Worm (Caenorhabditis elegans) whole organism, young adult: ENCODE results near the gene C37H5.5.
A peak's percentile ranks its signal among the peaks of the same experiment; 100 is the strongest.

Source experiments
- B0019.2 ChIP-seq: fragments of 200-800 bp; sonication (Bioruptor generic); conservative IDR thresholded peaks from 2 replicates; pipeline ENCODE4 v1.3.6; 2022; ENCODE audit warnings: missing genetic modification reagents, missing genetic modification characterization, missing compliant biosample characterization
- B0035.1 ChIP-seq: sonication (generic microtip); optimal IDR thresholded peaks from 2 replicates; lab custom pipeline; 2016; ENCODE audit warnings: missing genetic modification characterization, mild to moderate bottlenecking, missing compliant biosample characterization, missing genotype, missing genetic modification reagents
- C06A6.2 ChIP-seq: fragments of 200-800 bp; sonication (Bioruptor generic); conservative IDR thresholded peaks from 2 replicates; pipeline ENCODE4 v1.3.6; 2022; ENCODE audit warnings: missing genetic modification characterization, missing compliant biosample characterization
- C17E4.6 ChIP-seq: fragments of 200-800 bp; sonication (Bioruptor generic); IDR thresholded peaks from 2 replicates; pipeline ENCODE4 v1.3.6; 2022; ENCODE audit warnings: missing genetic modification reagents, missing genetic modification characterization, missing compliant biosample characterization
- F37B4.10 ChIP-seq: fragments of 200-800 bp; sonication (Bioruptor generic); IDR thresholded peaks from 2 replicates; pipeline ENCODE4 v1.3.6; 2022; ENCODE audit warnings: missing genetic modification characterization, missing compliant biosample characterization
- F55B11.4 ChIP-seq: sonication (generic microtip); optimal IDR thresholded peaks from 2 replicates; lab custom pipeline; 2016; ENCODE audit warnings: missing compliant biosample characterization, missing genetic modification characterization, borderline replicate concordance; ENCODE audit not compliant: insufficient read depth
- T07F8.4 ChIP-seq: sonication (generic microtip); optimal IDR thresholded peaks from 2 replicates; lab custom pipeline; 2016; ENCODE audit warnings: mild to moderate bottlenecking, missing genetic modification characterization, moderate library complexity, missing compliant biosample characterization
- T26A5.8 ChIP-seq: sonication (generic microtip); optimal IDR thresholded peaks from 2 replicates; lab custom pipeline; 2016; ENCODE audit warnings: missing genetic modification characterization, missing compliant biosample characterization
- Y67H2A.10 ChIP-seq: fragments of 200-800 bp; sonication (Bioruptor generic); conservative IDR thresholded peaks from 2 replicates; pipeline ENCODE4 v1.3.6; 2022; ENCODE audit warnings: missing genetic modification reagents, missing genetic modification characterization, missing compliant biosample characterization
- akir-1 ChIP-seq: fragments of 200-800 bp; sonication (Bioruptor generic); optimal IDR thresholded peaks from 2 replicates; lab custom pipeline; 2018; ENCODE audit warnings: mild to moderate bottlenecking, missing genetic modification characterization, moderate library complexity, missing compliant biosample characterization
- aptf-3 ChIP-seq: fragments of 200-800 bp; sonication (Bioruptor generic); IDR thresholded peaks from 2 replicates; pipeline ENCODE4 v1.3.6; 2022; ENCODE audit warnings: missing genetic modification characterization, missing compliant biosample characterization
- atf-7 ChIP-seq: sonication (generic microtip); optimal IDR thresholded peaks from 2 replicates; lab custom pipeline; 2017; ENCODE audit warnings: mild to moderate bottlenecking, missing genetic modification characterization, missing compliant biosample characterization
- attf-5 ChIP-seq: fragments of 200-800 bp; sonication (Bioruptor generic); optimal IDR thresholded peaks from 2 replicates; lab custom pipeline; 2018; ENCODE audit warnings: mild to moderate bottlenecking, missing genetic modification characterization, missing compliant biosample characterization
- bed-2 ChIP-seq: fragments of 200-800 bp; sonication (Bioruptor generic); IDR thresholded peaks from 2 replicates; pipeline ENCODE4 v1.3.6; 2022; ENCODE audit warnings: missing genetic modification reagents, missing genetic modification characterization, missing compliant biosample characterization
- cebp-2 ChIP-seq: fragments of 200-800 bp; sonication (Bioruptor generic); IDR thresholded peaks from 2 replicates; pipeline ENCODE4 v1.3.6; 2022; ENCODE audit warnings: missing genetic modification characterization, missing compliant biosample characterization
- dpff-1 ChIP-seq: sonication (generic microtip); optimal IDR thresholded peaks from 2 replicates; lab custom pipeline; 2017; ENCODE audit warnings: mild to moderate bottlenecking, missing genetic modification characterization, missing compliant biosample characterization
- egl-18 ChIP-seq: fragments of 200-800 bp; sonication (Bioruptor generic); IDR thresholded peaks from 2 replicates; pipeline ENCODE4 v1.3.6; 2022; ENCODE audit warnings: missing genetic modification reagents, missing genetic modification characterization, missing compliant biosample characterization
- ets-4 ChIP-seq: fragments of 200-800 bp; sonication (Bioruptor generic); optimal IDR thresholded peaks from 2 replicates; lab custom pipeline; 2018; ENCODE audit warnings: mild to moderate bottlenecking, missing genetic modification characterization, missing compliant biosample characterization
- hlh-12 ChIP-seq: sonication (generic microtip); optimal IDR thresholded peaks from 2 replicates; lab custom pipeline; 2016; ENCODE audit warnings: missing genetic modification characterization, missing compliant biosample characterization
- hmg-1.2 ChIP-seq: fragments of 200-800 bp; sonication (Bioruptor generic); IDR thresholded peaks from 2 replicates; pipeline ENCODE4 v1.3.6; 2022; ENCODE audit warnings: missing genetic modification reagents, missing genetic modification characterization, missing compliant biosample characterization
- hmg-20 ChIP-seq: fragments of 200-800 bp; sonication (Bioruptor generic); IDR thresholded peaks from 2 replicates; pipeline ENCODE4 v1.3.6; 2022; ENCODE audit warnings: missing genetic modification reagents, missing genetic modification characterization, missing compliant biosample characterization
- lag-1 ChIP-seq: fragments of 200-800 bp; sonication (Bioruptor generic); IDR thresholded peaks from 2 replicates; pipeline ENCODE4 v1.3.6; 2022; ENCODE audit warnings: missing genetic modification reagents, missing genetic modification characterization, missing compliant biosample characterization
- lin-35 ChIP-seq, 3 experiments: fragments of 150-350 bp in 2 of 3; sonication (generic microtip) in 1 of 3; optimal IDR thresholded peaks; 2 replicates each; lab custom pipeline; 2014 to 2018; ENCODE audit warnings: missing biosample characterization in 3 of 3, missing genetic modification characterization in 3 of 3, missing genetic modification reagents in 3 of 3
- lir-1 ChIP-seq: fragments of 200-800 bp; sonication (Bioruptor generic); conservative IDR thresholded peaks from 2 replicates; pipeline ENCODE4 v1.3.6; 2022; ENCODE audit warnings: missing genetic modification reagents, missing genetic modification characterization, missing compliant biosample characterization
- madf-8 ChIP-seq: fragments of 200-800 bp; sonication (Bioruptor generic); conservative IDR thresholded peaks from 2 replicates; pipeline ENCODE4 v1.3.6; 2022; ENCODE audit warnings: missing genetic modification reagents, missing genetic modification characterization, missing compliant biosample characterization
- mcd-1 ChIP-seq: fragments of 200-800 bp; sonication (Bioruptor generic); IDR thresholded peaks from 2 replicates; pipeline ENCODE4 v1.3.6; 2022; ENCODE audit warnings: missing genetic modification reagents, missing genetic modification characterization, missing compliant biosample characterization
- nhr-120 ChIP-seq: fragments of 200-800 bp; sonication (Bioruptor generic); IDR thresholded peaks from 2 replicates; pipeline ENCODE4 v1.3.6; 2022; ENCODE audit warnings: missing genetic modification characterization, missing compliant biosample characterization
- nhr-179 ChIP-seq: sonication (generic microtip); optimal IDR thresholded peaks from 2 replicates; lab custom pipeline; 2016; ENCODE audit warnings: mild to moderate bottlenecking, missing genetic modification characterization, missing compliant biosample characterization
- nhr-80 ChIP-seq: sonication (generic microtip); optimal IDR thresholded peaks from 2 replicates; lab custom pipeline; 2016; ENCODE audit warnings: missing genetic modification characterization, missing compliant biosample characterization
- pha-4 ChIP-seq: fragments of 150-350 bp; sonication (generic microtip); optimal IDR thresholded peaks from 2 replicates; lab custom pipeline; 2014; ENCODE audit warnings: missing biosample characterization, missing genetic modification reagents, missing genetic modification characterization
- rcor-1 ChIP-seq: fragments of 200-800 bp; sonication (Bioruptor generic); IDR thresholded peaks from 2 replicates; pipeline ENCODE4 v1.3.6; 2022; ENCODE audit warnings: missing genetic modification reagents, missing genetic modification characterization, missing compliant biosample characterization
- somi-1 ChIP-seq: fragments of 200-800 bp; sonication (Bioruptor generic); optimal IDR thresholded peaks from 2 replicates; lab custom pipeline; 2018; ENCODE audit warnings: mild to moderate bottlenecking, missing genetic modification characterization, missing compliant biosample characterization
- sptf-2 ChIP-seq: fragments of 200-800 bp; sonication (Bioruptor generic); optimal IDR thresholded peaks from 2 replicates; lab custom pipeline; 2018; ENCODE audit warnings: mild to moderate bottlenecking, missing genetic modification characterization, missing compliant biosample characterization
- xnd-1 ChIP-seq: sonication (generic microtip); optimal IDR thresholded peaks from 2 replicates; lab custom pipeline; 2016; ENCODE audit warnings: missing genotype, missing genetic modification reagents, missing genetic modification characterization, missing compliant biosample characterization

The C37H5.5 gene

ce11 chrV:4857561-4857960 lies 30.4 kb downstream of the C37H5.5 start:
- TF ChIP-seq hlh-12 (tag; lab: Kevin White, UChicago): no peak
- no peak for TF ChIP-seq T07F8.4 (tag; lab: Kevin White, UChicago)
- no peak for TF ChIP-seq somi-1 (GFP tag; lab: Kevin White, UChicago)
- TF ChIP-seq aptf-3 (GFP tag; lab: Robert Waterston, UW): no peak
- no peak for TF ChIP-seq B0019.2
- TF ChIP-seq, all 124 proteins: peak for 0

DNA sequence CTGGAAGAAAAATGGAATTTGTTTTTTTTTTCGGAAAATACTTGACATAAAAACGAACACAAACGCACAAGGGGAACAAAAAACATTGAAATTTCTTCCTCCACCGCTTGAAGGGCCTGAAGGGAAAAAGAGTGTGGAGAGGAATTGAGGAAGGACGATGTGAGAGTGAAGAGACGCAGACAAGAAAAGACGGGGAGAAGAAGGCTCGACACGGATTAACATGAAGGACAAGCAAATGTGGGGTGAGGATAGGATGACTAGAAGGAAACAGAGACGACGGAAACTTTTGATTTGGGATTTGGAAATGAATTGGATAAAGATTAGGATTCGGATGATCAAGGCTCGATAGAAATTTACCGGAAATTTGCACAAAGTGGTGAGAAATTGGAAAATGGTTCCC lies 33.4 kb downstream of the C37H5.5 start:
- TF ChIP-seq lin-35 (GFP tag; optimal IDR thresholded peaks at IDR 0.05; lab: Kevin White, UChicago) (peak in 1 of 3 experiments; percentile 11), hmg-1.2 (GFP tag; lab: Robert Waterston, UW) (peak; percentile 40; the same call in 1 of the 2 replicates), T26A5.8 (no peak)
- TF ChIP-seq, all 124 proteins: peak for 2

DNA sequence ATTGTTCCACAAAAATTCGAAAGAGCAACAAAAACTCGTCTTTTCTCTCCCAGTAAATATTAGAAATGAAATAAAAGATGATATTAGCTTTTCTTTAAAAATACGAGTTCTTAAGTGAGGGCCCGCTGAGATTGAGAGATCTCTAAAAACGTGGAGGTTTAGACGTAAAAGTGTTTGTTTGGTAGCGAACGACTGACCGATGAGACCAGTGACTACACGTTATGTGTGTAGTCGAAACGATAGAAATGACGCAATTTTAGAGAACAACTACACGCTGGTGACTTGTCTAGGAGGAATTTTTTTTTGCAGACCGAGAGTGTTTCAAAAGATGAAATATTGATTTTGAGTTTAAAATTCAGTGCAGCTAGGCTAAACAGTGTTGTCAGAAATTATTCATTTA lies 35.6 kb downstream of the C37H5.5 start, which contains the start of gene C37H5.13:
Gene C37H5.13 (minus strand): TSS at position 229 of the 400 bp plus-strand sequence.
- TF ChIP-seq madf-8 (GFP tag; lab: Robert Waterston, UW) (no peak), egl-18 (GFP tag; lab: Robert Waterston, UW) (no peak), atf-7 (tag; lab: Kevin White, UChicago) (no peak), nhr-120 (no peak), lir-1 (no peak), nhr-80 (tag; lab: Kevin White, UChicago) (peak; percentile 22), sptf-2 (GFP tag; lab: Kevin White, UChicago) (no peak), xnd-1 (tag; lab: Kevin White, UChicago) (no peak), hmg-20 (GFP tag; lab: Robert Waterston, UW) (no peak), mcd-1 (GFP tag; lab: Robert Waterston, UW) (no peak), ets-4 (GFP tag; lab: Kevin White, UChicago) (no peak), pha-4 (tag; lab: Kevin White, UChicago) (peak; percentile 11)

ce11 chrV:4864330-4864729 lies 37.2 kb downstream of the C37H5.5 start:
- TF ChIP-seq cebp-2 (GFP tag; lab: Robert Waterston, UW): no peak
- TF ChIP-seq, all 124 proteins: peak for 0

DNA sequence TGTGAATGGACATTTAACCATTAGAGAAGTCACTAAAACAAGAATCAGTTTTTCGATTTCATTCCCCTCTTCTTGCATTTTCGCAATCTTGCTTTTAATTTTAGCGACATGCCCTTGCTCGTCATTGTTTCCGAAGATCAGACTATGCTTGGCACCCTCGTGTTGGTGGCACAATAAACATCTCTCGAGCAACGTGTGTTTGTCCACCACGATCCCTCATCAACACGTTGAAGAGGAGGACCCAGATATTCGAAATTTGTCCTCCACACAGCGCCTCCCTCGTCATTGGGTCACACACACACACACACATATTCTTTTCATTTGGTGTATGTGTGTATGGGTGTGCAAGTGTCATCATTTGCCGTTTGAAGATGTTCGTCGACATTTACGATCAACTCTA lies 38.2 kb downstream of the C37H5.5 start, which contains the start of gene srd-32:
Gene srd-32 (plus strand): TSS at position 301 of the 400 bp plus-strand sequence.
- no peak for TF ChIP-seq rcor-1 (GFP tag; lab: Robert Waterston, UW)
- TF ChIP-seq C17E4.6 (GFP tag; lab: Robert Waterston, UW): no peak
- TF ChIP-seq Y67H2A.10: no peak
- TF ChIP-seq cebp-2 (GFP tag; lab: Robert Waterston, UW): no peak
- no peak for TF ChIP-seq atf-7 (tag; lab: Kevin White, UChicago)
- TF ChIP-seq B0035.1: no peak
- TF ChIP-seq lag-1 (GFP tag; lab: Robert Waterston, UW): no peak
- TF ChIP-seq dpff-1 (tag; lab: Kevin White, UChicago): no peak
- TF ChIP-seq attf-5: no peak
- no peak for TF ChIP-seq bed-2 (GFP tag; lab: Robert Waterston, UW)
- TF ChIP-seq F37B4.10: no peak
- no peak for TF ChIP-seq nhr-179 (tag; lab: Kevin White, UChicago)
- TF ChIP-seq F55B11.4 (tag; lab: Kevin White, UChicago): no peak
- no peak for TF ChIP-seq akir-1
- no peak for TF ChIP-seq C06A6.2 (GFP tag; lab: Robert Waterston, UW)
